Fruit fly (Drosophila melanogaster) whole organism, prepupa: ENCODE data around the gene Dop1R1.

Source experiments
- CG1621 ChIP-seq: fragments of 200-800 bp; sonication (Bioruptor generic); optimal IDR thresholded peaks from 3 replicates; lab custom pipeline; 2018; ENCODE audit warnings: missing biosample characterization, mild to moderate bottlenecking, missing genetic modification characterization
- CG8319 ChIP-seq: fragments of 200-800 bp; sonication (Bioruptor generic); optimal IDR thresholded peaks from 3 replicates; lab custom pipeline; 2016; ENCODE audit warnings: missing biosample characterization, missing genetic modification characterization

DNA sequence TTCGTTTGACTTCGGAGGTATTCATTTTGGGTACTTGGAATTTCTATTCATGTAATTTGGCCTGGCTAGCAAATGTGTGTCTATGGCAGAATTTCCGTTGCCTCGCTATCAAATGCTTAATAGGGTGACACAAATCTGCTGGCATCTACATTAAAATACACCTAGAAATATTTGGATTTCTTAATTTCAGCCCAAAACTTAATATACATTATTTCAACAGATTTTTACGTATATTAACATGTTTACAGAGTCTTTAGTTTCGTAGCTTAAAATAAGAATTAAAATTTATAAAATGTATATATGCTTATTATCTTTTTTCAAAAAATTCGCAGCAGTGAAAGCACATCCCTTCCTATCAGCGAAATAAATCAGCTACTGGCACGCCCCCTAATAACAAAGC is 14.4 kb upstream of the Dop1R1 start, which contains the start of gene CG9624:
- TF ChIP-seq CG1621 (tag; lab: Kevin White, UChicago): no peak
- no peak for TF ChIP-seq CG8319
